Worm (Caenorhabditis elegans): ENCODE data around the gene snx-17.

Gene snx-17

ce11 chrX:13121104-13121503, 987 bp downstream of the snx-17 start (continued):
- peak; percentile 65 for TF ChIP-seq snpc-4 (GFP tag; optimal IDR thresholded peaks at IDR 0.05)
- peak in 1 of 4 experiments; percentile 79 for TF ChIP-seq snpc-4 (tag; optimal IDR thresholded peaks at IDR 0.05)
- TF ChIP-seq unc-130 (GFP tag; optimal IDR thresholded peaks at IDR 0.05), result peak; percentile 41
- TF ChIP-seq ztf-6 (GFP tag; IDR thresholded peaks at IDR 0.05), result peak; percentile 80; the same call in 1 of the 2 replicates
- TF ChIP-seq rec-8 (tag; optimal IDR thresholded peaks at IDR 0.05), result peak; percentile 9 to 46
- TF ChIP-seq snpc-1.3 (tag; optimal IDR thresholded peaks at IDR 0.05; ENCODE audit: insufficient read depth), result peak; percentile 92
- no peak for TF ChIP-seq pha-4 (tag; optimal IDR thresholded peaks at IDR 0.05)
- TF ChIP-seq Y79H2A.3 (GFP tag; conservative IDR thresholded peaks at IDR 0.05), result 0 out of 2 replicates have a peak, but pooled peaks have one; percentile 70
- TF ChIP-seq nhr-80 (tag; optimal IDR thresholded peaks at IDR 0.05), result peak; percentile 41
- no peak for TF ChIP-seq hlh-12 (tag; optimal IDR thresholded peaks at IDR 0.05)
- peak; percentile 75 for TF ChIP-seq attf-5 (GFP tag; optimal IDR thresholded peaks at IDR 0.05)
- peak; percentile 38 for TF ChIP-seq ztf-22 (GFP tag; optimal IDR thresholded peaks at IDR 0.05)
- no peak for TF ChIP-seq sdz-38 (tag; optimal IDR thresholded peaks at IDR 0.05)
- peak; percentile 20 for TF ChIP-seq snpc-1.1 (tag; optimal IDR thresholded peaks at IDR 0.05; ENCODE audit: insufficient read depth)
- peak; percentile 64 for TF ChIP-seq ZK185.1 (tag; optimal IDR thresholded peaks at IDR 0.05; ENCODE audit: poor library complexity, severe bottlenecking)
- TF ChIP-seq ztf-26 (tag; optimal IDR thresholded peaks at IDR 0.05), result peak; percentile 81
- TF ChIP-seq F52B5.7 (tag; optimal IDR thresholded peaks at IDR 0.05), result peak; percentile 77
- TF ChIP-seq Y53G8AR.9 (GFP tag; conservative IDR thresholded peaks at IDR 0.05), result no peak; the same call in 1 of the 2 replicates
- peak; percentile 88 for TF ChIP-seq D2030.7 (GFP tag; IDR thresholded peaks at IDR 0.05)
- no peak; the same call in 1 of the 2 replicates for TF ChIP-seq C06A6.2 (GFP tag; conservative IDR thresholded peaks at IDR 0.05)
- TF ChIP-seq lin-54 (GFP tag; optimal IDR thresholded peaks at IDR 0.05), result no peak
- no peak for TF ChIP-seq xnd-1 (tag; optimal IDR thresholded peaks at IDR 0.05)
- TF ChIP-seq lin-40 (tag; optimal IDR thresholded peaks at IDR 0.05), result peak; percentile 83
- TF ChIP-seq cebp-1 (GFP tag; IDR thresholded peaks at IDR 0.05), result peak; percentile 76
- no peak for TF ChIP-seq cebp-1 (tag; optimal IDR thresholded peaks at IDR 0.05)
- TF ChIP-seq sea-2 (GFP tag; IDR thresholded peaks at IDR 0.05), result 0 out of 2 replicates have a peak, but pooled peaks have one; percentile 61
- peak; percentile 21 for TF ChIP-seq mxl-1 (tag; optimal IDR thresholded peaks at IDR 0.05)
- TF ChIP-seq let-607 (tag; optimal IDR thresholded peaks at IDR 0.05), result peak; percentile 56 to 73
- TF ChIP-seq nhr-27 (tag; optimal IDR thresholded peaks at IDR 0.05), result peak; percentile 58
- TF ChIP-seq K11D2.4 (GFP tag; IDR thresholded peaks at IDR 0.05), result peak; percentile 44; the same call in 1 of the 2 replicates
- no peak for TF ChIP-seq F57A8.1 (GFP tag; optimal IDR thresholded peaks at IDR 0.05)
- peak; percentile 47 for TF ChIP-seq akir-1 (GFP tag; optimal IDR thresholded peaks at IDR 0.05)
- peak; percentile 78; the same call in 1 of the 2 replicates for TF ChIP-seq ztf-28 (GFP tag; IDR thresholded peaks at IDR 0.05)
- TF ChIP-seq egl-18 (GFP tag; IDR thresholded peaks at IDR 0.05), result peak; percentile 75; the same call in 1 of the 2 replicates
- peak; percentile 84 for TF ChIP-seq hmg-1.2 (GFP tag; IDR thresholded peaks at IDR 0.05)

DNA sequence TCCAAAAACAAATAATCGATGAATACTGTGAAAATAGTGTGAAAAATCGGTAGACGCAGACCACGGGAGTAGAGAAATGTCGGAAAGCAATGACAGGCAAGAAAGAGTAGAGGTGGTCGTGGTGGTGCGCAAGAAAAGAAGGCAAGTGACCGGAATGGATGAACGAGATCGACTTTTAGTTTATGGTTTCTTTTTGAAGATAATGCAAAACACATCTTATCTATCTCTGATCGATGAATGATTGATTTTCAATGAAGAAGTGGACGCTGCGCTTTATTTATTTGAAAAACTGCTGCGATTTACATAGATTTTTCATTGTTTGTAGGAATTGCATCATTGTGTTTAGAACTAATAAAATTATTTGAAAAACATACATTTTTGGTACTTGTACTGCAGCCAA, 2.2 kb downstream of the snx-17 start:
- TF ChIP-seq ceh-27 (GFP tag; optimal IDR thresholded peaks at IDR 0.05) (no peak), hmg-1.2 (GFP tag; IDR thresholded peaks at IDR 0.05) (peak; percentile 69)

- TF ChIP-seq cebp-1 (GFP tag; IDR thresholded peaks at IDR 0.05) (peak; percentile 34), cebp-1 (tag; optimal IDR thresholded peaks at IDR 0.05) (peak; percentile 64), F22D6.2 (tag; optimal IDR thresholded peaks at IDR 0.05) (no peak), zim-3 (tag; optimal IDR thresholded peaks at IDR 0.05) (peak; percentile 8)
These were observed 5.7 kb downstream of the snx-17 start for ce11 chrX:13116380-13116779.

All from whole organism, young adult.